Fruit fly (Drosophila melanogaster) whole organism, embryonic: Measurements from ENCODE around the gene T48.
A peak's percentile ranks its signal among the peaks of the same experiment; 100 is the strongest.

Experiments
- Ada2b ChIP-seq: fragments of 200-800 bp; sonication (Bioruptor generic); IDR thresholded peaks from 2 replicates; pipeline ENCODE4 v1.3.6; 2022; ENCODE audit warnings: missing biosample characterization, missing genetic modification characterization
- CG10321 ChIP-seq: fragments of 200-800 bp; sonication (Bioruptor generic); IDR thresholded peaks from 2 replicates; pipeline ENCODE4 v1.3.6; 2022; ENCODE audit warnings: missing biosample characterization, missing genetic modification characterization
- CG10431 ChIP-seq: fragments of 200-800 bp; sonication (Bioruptor generic); optimal IDR thresholded peaks from 3 replicates; lab custom pipeline; 2018; ENCODE audit warnings: missing biosample characterization, mild to moderate bottlenecking, missing genetic modification characterization
- CG11398 ChIP-seq: fragments of 200-800 bp; sonication (Bioruptor generic); optimal IDR thresholded peaks from 2 replicates; lab custom pipeline; 2016; ENCODE audit warnings: missing biosample characterization, missing genetic modification characterization
- CG12299 ChIP-seq: fragments of 200-800 bp; sonication (Bioruptor generic); optimal IDR thresholded peaks from 2 replicates; lab custom pipeline; 2018; ENCODE audit warnings: missing biosample characterization, mild to moderate bottlenecking, missing genetic modification characterization
- CG1233 ChIP-seq: fragments of 200-800 bp; sonication (Bioruptor generic); optimal IDR thresholded peaks from 4 replicates; lab custom pipeline; 2018; ENCODE audit warnings: missing biosample characterization, mild to moderate bottlenecking, missing genetic modification characterization
- CG13894 ChIP-seq: fragments of 200-800 bp; sonication (Bioruptor generic); optimal IDR thresholded peaks from 3 replicates; lab custom pipeline; 2018; ENCODE audit warnings: missing biosample characterization, mild to moderate bottlenecking, missing genetic modification characterization, moderate library complexity
- CG16813 ChIP-seq: fragments of 200-800 bp; sonication (Bioruptor generic); IDR thresholded peaks from 3 replicates; pipeline ENCODE4 v1.3.6; 2022; ENCODE audit warnings: missing biosample characterization, missing genetic modification characterization; ENCODE audit not compliant: partially characterized antibody
- CG18262 ChIP-seq: fragments of 200-800 bp; optimal IDR thresholded peaks from 3 replicates; lab custom pipeline; 2019; ENCODE audit warnings: missing biosample characterization, mild to moderate bottlenecking, missing genetic modification characterization, moderate library complexity
- CG31388 ChIP-seq: fragments of 200-800 bp; sonication (Bioruptor generic); optimal IDR thresholded peaks from 2 replicates; lab custom pipeline; 2016; ENCODE audit warnings: missing biosample characterization, missing genetic modification characterization
- CG32532 ChIP-seq: fragments of 200-800 bp; sonication (Bioruptor generic); IDR thresholded peaks from 2 replicates; pipeline ENCODE4 v1.3.6; 2022; ENCODE audit warnings: missing biosample characterization, missing genetic modification characterization
- CG34422 ChIP-seq: fragments of 200-800 bp; sonication (Bioruptor generic); IDR thresholded peaks from 3 replicates; pipeline ENCODE4 v1.3.6; 2022; ENCODE audit warnings: missing biosample characterization, missing genetic modification characterization
- CG3847 ChIP-seq: fragments of 200-800 bp; sonication (Bioruptor generic); IDR thresholded peaks from 2 replicates; pipeline ENCODE4 v1.3.6; 2022; ENCODE audit warnings: missing biosample characterization, missing genetic modification characterization
- CG3995 ChIP-seq: fragments of 200-800 bp; sonication (Bioruptor generic); optimal IDR thresholded peaks from 3 replicates; lab custom pipeline; 2016; ENCODE audit warnings: missing biosample characterization, missing genetic modification characterization
- CG6813 ChIP-seq: fragments of 200-800 bp; sonication (Bioruptor generic); optimal IDR thresholded peaks from 2 replicates; lab custom pipeline; 2017; ENCODE audit warnings: missing biosample characterization, missing genetic modification characterization, mild to moderate bottlenecking, moderate library complexity, missing genetic modification reagents
- CG7963 ChIP-seq: fragments of 200-800 bp; sonication (Bioruptor generic); IDR thresholded peaks from 3 replicates; pipeline ENCODE4 v1.3.6; 2022; ENCODE audit warnings: missing biosample characterization, missing genetic modification characterization; ENCODE audit not compliant: partially characterized antibody
- CTCF ChIP-seq: fragments of 200-800 bp; sonication (Bioruptor generic); optimal IDR thresholded peaks from 2 replicates; lab custom pipeline; 2017; ENCODE audit warnings: missing biosample characterization, mild to moderate bottlenecking, missing genetic modification characterization, moderate library complexity
- Chrac-16 ChIP-seq: fragments of 200-800 bp; sonication (Bioruptor generic); optimal IDR thresholded peaks from 3 replicates; lab custom pipeline; 2016; ENCODE audit warnings: missing biosample characterization, missing genetic modification characterization
- Dip2 ChIP-seq: fragments of 200-800 bp; sonication (Bioruptor generic); IDR thresholded peaks from 2 replicates; pipeline ENCODE4 v1.3.6; 2022; ENCODE audit warnings: missing biosample characterization, missing genetic modification characterization
- HLH3B ChIP-seq: fragments of 200-800 bp; sonication (Bioruptor generic); IDR thresholded peaks from 2 replicates; pipeline ENCODE4 v1.3.6; 2022; ENCODE audit warnings: missing biosample characterization, missing genetic modification characterization
- HmgZ ChIP-seq: fragments of 200-800 bp; sonication (Bioruptor generic); optimal IDR thresholded peaks from 2 replicates; lab custom pipeline; 2018; ENCODE audit warnings: missing biosample characterization, mild to moderate bottlenecking, missing genetic modification characterization
- Hmr ChIP-seq: fragments of 200-800 bp; sonication (Bioruptor generic); optimal IDR thresholded peaks from 3 replicates; lab custom pipeline; 2017; ENCODE audit warnings: mild to moderate bottlenecking, missing biosample characterization, missing genetic modification reagents, missing genetic modification characterization
- Hr3 ChIP-seq: fragments of 200-800 bp; sonication (Bioruptor generic); optimal IDR thresholded peaks from 3 replicates; lab custom pipeline; 2016; ENCODE audit warnings: missing biosample characterization, missing genetic modification characterization
- Nf-YB ChIP-seq: fragments of 200-800 bp; sonication (Bioruptor generic); optimal IDR thresholded peaks from 3 replicates; lab custom pipeline; 2019; ENCODE audit warnings: missing biosample characterization, mild to moderate bottlenecking, missing genetic modification characterization, moderate library complexity
- Opbp ChIP-seq: fragments of 200-800 bp; sonication (Bioruptor generic); IDR thresholded peaks from 3 replicates; pipeline ENCODE4 v1.3.6; 2022; ENCODE audit warnings: missing biosample characterization, missing genetic modification characterization; ENCODE audit not compliant: partially characterized antibody
- PHDP ChIP-seq: fragments of 200-800 bp; sonication (Bioruptor generic); optimal IDR thresholded peaks from 3 replicates; lab custom pipeline; 2018; ENCODE audit warnings: missing biosample characterization, mild to moderate bottlenecking, missing genetic modification characterization, moderate library complexity
- Rfx ChIP-seq: fragments of 200-800 bp; sonication (Bioruptor generic); IDR thresholded peaks from 2 replicates; pipeline ENCODE4 v1.3.6; 2022; ENCODE audit warnings: missing biosample characterization, missing genetic modification characterization
- Ssrp ChIP-seq: fragments of 200-800 bp; sonication (Bioruptor generic); optimal IDR thresholded peaks from 2 replicates; lab custom pipeline; 2018; ENCODE audit warnings: missing biosample characterization, mild to moderate bottlenecking, missing genetic modification characterization, moderate library complexity
- Usf ChIP-seq: fragments of 200-800 bp; sonication (Bioruptor generic); optimal IDR thresholded peaks from 2 replicates; lab custom pipeline; 2017; ENCODE audit warnings: missing genotype, missing biosample characterization, missing genetic modification characterization
- Xrp1 ChIP-seq: fragments of 200-800 bp; sonication (Bioruptor generic); IDR thresholded peaks from 2 replicates; pipeline ENCODE4 v1.3.6; 2022; ENCODE audit warnings: missing biosample characterization, missing genetic modification characterization
- ara ChIP-seq: fragments of 200-800 bp; sonication (Bioruptor generic); IDR thresholded peaks from 2 replicates; pipeline ENCODE4 v1.3.6; 2022; ENCODE audit warnings: missing biosample characterization, missing genetic modification characterization
- az2 ChIP-seq: fragments of 200-800 bp; sonication (Bioruptor generic); optimal IDR thresholded peaks from 3 replicates; lab custom pipeline; 2016; ENCODE audit warnings: missing biosample characterization, missing genetic modification characterization
- cas ChIP-seq: fragments of 200-800 bp; sonication (Bioruptor generic); IDR thresholded peaks from 2 replicates; pipeline ENCODE4 v1.3.6; 2022; ENCODE audit warnings: missing biosample characterization, missing genetic modification characterization
- chinmo ChIP-seq: fragments of 200-800 bp; sonication (Bioruptor generic); IDR thresholded peaks from 4 replicates; pipeline ENCODE4 v1.3.6; 2022; ENCODE audit warnings: missing biosample characterization, missing genetic modification characterization; ENCODE audit not compliant: partially characterized antibody
- disco-r ChIP-seq: fragments of 200-800 bp; sonication (Bioruptor generic); optimal IDR thresholded peaks from 2 replicates; lab custom pipeline; 2016; ENCODE audit warnings: missing biosample characterization, missing genetic modification characterization
- en ChIP-seq: fragments of 200-800 bp; sonication (Bioruptor generic); optimal IDR thresholded peaks from 2 replicates; lab custom pipeline; 2016; ENCODE audit warnings: missing biosample characterization, missing genetic modification characterization
- fd64A ChIP-seq: fragments of 200-800 bp; sonication (Bioruptor generic); optimal IDR thresholded peaks from 3 replicates; lab custom pipeline; 2018; ENCODE audit warnings: missing biosample characterization, mild to moderate bottlenecking, missing genetic modification characterization
- gce ChIP-seq: fragments of 200-800 bp; sonication (Bioruptor generic); IDR thresholded peaks from 3 replicates; pipeline ENCODE4 v1.3.6; 2022; ENCODE audit warnings: missing biosample characterization, missing genetic modification characterization
- gfzf ChIP-seq: fragments of 200-800 bp; sonication (Bioruptor generic); optimal IDR thresholded peaks from 2 replicates; lab custom pipeline; 2016; ENCODE audit warnings: missing biosample characterization, mild to moderate bottlenecking, missing genetic modification characterization, moderate library complexity
- kay ChIP-seq: fragments of 200-800 bp; sonication (Bioruptor generic); optimal IDR thresholded peaks from 2 replicates; lab custom pipeline; 2016; ENCODE audit warnings: missing biosample characterization, missing genetic modification characterization
- knrl ChIP-seq: fragments of 200-800 bp; sonication (Bioruptor generic); IDR thresholded peaks from 3 replicates; pipeline ENCODE4 v1.3.6; 2022; ENCODE audit warnings: missing biosample characterization, missing genetic modification characterization; ENCODE audit not compliant: partially characterized antibody
- mld ChIP-seq: fragments of 200-800 bp; sonication (Bioruptor generic); IDR thresholded peaks from 3 replicates; pipeline ENCODE4 v1.3.6; 2022; ENCODE audit warnings: missing biosample characterization, missing genetic modification characterization; ENCODE audit not compliant: partially characterized antibody
- p53 ChIP-seq: fragments of 200-800 bp; sonication (Bioruptor generic); optimal IDR thresholded peaks from 2 replicates; lab custom pipeline; 2016; ENCODE audit warnings: missing biosample characterization, missing genetic modification characterization
- peb ChIP-seq: fragments of 200-800 bp; sonication (Bioruptor generic); IDR thresholded peaks from 2 replicates; pipeline ENCODE4 v1.3.6; 2022; ENCODE audit warnings: missing biosample characterization, missing genetic modification characterization
- pita ChIP-seq: fragments of 200-800 bp; sonication (Bioruptor generic); optimal IDR thresholded peaks from 2 replicates; lab custom pipeline; 2017; ENCODE audit warnings: missing biosample characterization, mild to moderate bottlenecking, missing genetic modification characterization
- rib ChIP-seq: fragments of 200-800 bp; sonication (Bioruptor generic); IDR thresholded peaks from 2 replicates; pipeline ENCODE4 v1.3.6; 2022; ENCODE audit warnings: missing biosample characterization, missing genetic modification characterization
- tin ChIP-seq: fragments of 200-800 bp; sonication (Bioruptor generic); optimal IDR thresholded peaks from 3 replicates; lab custom pipeline; 2016; ENCODE audit warnings: missing biosample characterization, missing genetic modification characterization
- trh ChIP-seq: fragments of 200-800 bp; sonication (Bioruptor generic); optimal IDR thresholded peaks from 2 replicates; lab custom pipeline; 2016; ENCODE audit warnings: missing biosample characterization, missing genetic modification characterization
- ttk ChIP-seq: fragments of 200-800 bp; sonication (Bioruptor generic); IDR thresholded peaks from 2 replicates; pipeline ENCODE4 v2.1.2; 2022; ENCODE audit warnings: missing biosample characterization, missing genetic modification characterization
- wdn ChIP-seq: fragments of 200-800 bp; sonication (Bioruptor generic); IDR thresholded peaks from 2 replicates; pipeline ENCODE4 v1.3.6; 2022; ENCODE audit warnings: missing biosample characterization, missing genetic modification characterization
- z ChIP-seq: fragments of 200-800 bp; sonication (Bioruptor generic); IDR thresholded peaks from 3 replicates; pipeline ENCODE4 v1.3.6; 2022; ENCODE audit warnings: missing biosample characterization, missing genetic modification characterization
- zen2 ChIP-seq: fragments of 200-800 bp; sonication (Bioruptor generic); IDR thresholded peaks from 3 replicates; pipeline ENCODE4 v1.3.6; 2022; ENCODE audit warnings: missing biosample characterization, missing genetic modification characterization; ENCODE audit not compliant: partially characterized antibody

Gene T48

DNA sequence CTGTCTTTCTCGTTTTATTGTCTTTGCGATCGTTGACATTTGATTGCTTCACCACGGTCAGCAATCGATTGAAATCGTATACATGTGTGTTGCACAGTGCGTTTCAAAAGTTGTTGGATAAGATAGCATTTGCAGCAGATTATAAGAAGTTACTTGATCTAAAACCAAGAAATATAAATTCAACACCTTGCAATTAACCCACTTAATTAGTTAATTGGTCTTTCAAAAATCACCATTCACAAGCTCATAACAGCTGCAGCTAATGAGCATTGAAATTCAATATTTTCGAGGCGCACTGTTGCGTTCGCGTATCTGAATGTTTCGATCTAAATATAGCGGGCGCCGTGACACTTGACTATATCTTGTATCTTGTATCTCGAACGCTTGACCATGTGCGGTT, 11.2 kb downstream of the T48 start (continued):
- TF ChIP-seq CG32532 (GFP tag; lab: Robert Waterston, UW) (peak; percentile 26; the same call in 1 of the 2 replicates), rib (GFP tag; lab: Robert Waterston, UW) (no peak), CG10431 (GFP tag; lab: Kevin White, UChicago) (no peak), Rfx (0 out of 2 replicates have a peak, but pooled peaks have one; percentile 35), en (GFP tag; lab: Kevin White, UChicago) (peak; percentile 11), Ada2b (GFP tag; lab: Robert Waterston, UW) (no peak), trh (GFP tag; lab: Kevin White, UChicago) (no peak), p53 (GFP tag; lab: Kevin White, UChicago) (no peak), Dip2 (GFP tag; lab: Robert Waterston, UW) (no peak), Usf (no peak), peb (GFP tag; lab: Robert Waterston, UW) (no peak), Hmr (GFP tag; lab: Kevin White, UChicago) (peak; percentile 6), pita (GFP tag; lab: Kevin White, UChicago) (no peak), fd64A (no peak), Xrp1 (GFP tag; lab: Robert Waterston, UW) (peak; percentile 63), ara (GFP tag; lab: Robert Waterston, UW) (peak; percentile 35; the same call in 1 of the 2 replicates), zen2 (GFP tag; lab: Robert Waterston, UW) (no peak), Chrac-16 (GFP tag; lab: Kevin White, UChicago) (peak; percentile 12), HmgZ (tag; lab: Kevin White, UChicago) (no peak), Ssrp (tag; lab: Kevin White, UChicago) (peak; percentile 15), CG3847 (no peak), Opbp (GFP tag; lab: Robert Waterston, UW) (no peak), wdn (GFP tag; lab: Robert Waterston, UW) (no peak), CTCF (GFP tag; lab: Kevin White, UChicago) (no peak), mld (GFP tag; lab: Robert Waterston, UW) (no peak), CG1233 (GFP tag; lab: Kevin White, UChicago) (no peak), CG6813 (no peak), CG13894 (tag; lab: Kevin White, UChicago) (no peak), az2 (GFP tag; lab: Kevin White, UChicago) (peak; percentile 33), Nf-YB (no peak), kay (GFP tag; lab: Kevin White, UChicago) (no peak), CG16813 (GFP tag; lab: Robert Waterston, UW) (no peak), disco-r (GFP tag; lab: Kevin White, UChicago) (peak; percentile 13), tin (GFP tag; lab: Kevin White, UChicago) (no peak), PHDP (peak; percentile 39), HLH3B (GFP tag; lab: Robert Waterston, UW) (no peak), gce (GFP tag; lab: Robert Waterston, UW) (no peak), CG12299 (tag; lab: Kevin White, UChicago) (no peak), CG7963 (GFP tag; lab: Robert Waterston, UW) (no peak), CG18262 (peak; percentile 36), CG11398 (no peak), Hr3 (no peak), z (GFP tag; lab: Robert Waterston, UW) (no peak), chinmo (GFP tag; lab: Robert Waterston, UW) (no peak), CG34422 (no peak), CG10321 (GFP tag; lab: Robert Waterston, UW) (no peak), CG31388 (GFP tag; lab: Kevin White, UChicago) (no peak), ttk (GFP tag; lab: Robert Waterston, UW) (no peak), knrl (no peak), CG3995 (no peak), cas (GFP tag; lab: Robert Waterston, UW) (no peak), gfzf (GFP tag; lab: Kevin White, UChicago) (no peak)
